Fruit fly (Drosophila melanogaster) whole organism, wandering third instar larva: ENCODE results near the gene kumpel.

Source experiments
- Abd-B ChIP-seq: fragments of >200 bp; optimal IDR thresholded peaks from 2 replicates; lab custom pipeline; 2017; ENCODE audit warnings: missing biosample characterization, missing genetic modification characterization
- CG32264 ChIP-seq: fragments of 200-800 bp; sonication (Bioruptor generic); optimal IDR thresholded peaks from 2 replicates; lab custom pipeline; 2016; ENCODE audit warnings: missing biosample characterization, missing genetic modification characterization
- Dif ChIP-seq: fragments of 200-275, 200-300 bp; sonication (Bioruptor generic); optimal IDR thresholded peaks from 2 replicates; lab custom pipeline; 2018; ENCODE audit warnings: missing biosample characterization, missing genetic modification characterization; ENCODE audit not compliant: partially characterized antibody
- Hr78 ChIP-seq: fragments of >200 bp; optimal IDR thresholded peaks from 2 replicates; lab custom pipeline; 2017; ENCODE audit warnings: missing biosample characterization, missing genetic modification characterization
- Myc ChIP-seq: fragments of >200 bp; optimal IDR thresholded peaks from 2 replicates; lab custom pipeline; 2017
- N ChIP-seq: fragments of >200 bp; optimal IDR thresholded peaks from 2 replicates; lab custom pipeline; 2018; ENCODE audit warnings: missing biosample characterization, missing external identifiers, missing genetic modification characterization
- Sp1 ChIP-seq: fragments of 200-800 bp; sonication (Bioruptor generic); optimal IDR thresholded peaks from 3 replicates; lab custom pipeline; 2019; ENCODE audit warnings: missing biosample characterization, mild to moderate bottlenecking, missing genetic modification characterization, moderate library complexity
- Vsx2 ChIP-seq: fragments of 200-300, 225-300 bp; sonication (Bioruptor generic); optimal IDR thresholded peaks from 2 replicates; lab custom pipeline; 2018; ENCODE audit warnings: missing biosample characterization, missing genetic modification characterization; ENCODE audit not compliant: partially characterized antibody
- foxo ChIP-seq, 2 experiments: fragments of 200-800 bp; sonication (Bioruptor generic); optimal IDR thresholded peaks; 2 replicates in 1 of 2; 3 replicates in 1 of 2; lab custom pipeline; 2016 to 2017; ENCODE audit warnings: missing biosample characterization in 2 of 2, missing genetic modification characterization in 2 of 2
- h ChIP-seq: fragments of 200-800 bp; sonication (Bioruptor generic); optimal IDR thresholded peaks from 3 replicates; lab custom pipeline; 2016; ENCODE audit warnings: missing biosample characterization, mild to moderate bottlenecking, missing genetic modification characterization
- lola ChIP-seq: fragments of >200 bp; optimal IDR thresholded peaks from 2 replicates; lab custom pipeline; 2017; ENCODE audit warnings: missing biosample characterization, missing genetic modification characterization
- usp ChIP-seq: fragments of >200 bp; optimal IDR thresholded peaks from 2 replicates; lab custom pipeline; 2017; ENCODE audit warnings: missing biosample characterization, missing genetic modification characterization

DNA sequence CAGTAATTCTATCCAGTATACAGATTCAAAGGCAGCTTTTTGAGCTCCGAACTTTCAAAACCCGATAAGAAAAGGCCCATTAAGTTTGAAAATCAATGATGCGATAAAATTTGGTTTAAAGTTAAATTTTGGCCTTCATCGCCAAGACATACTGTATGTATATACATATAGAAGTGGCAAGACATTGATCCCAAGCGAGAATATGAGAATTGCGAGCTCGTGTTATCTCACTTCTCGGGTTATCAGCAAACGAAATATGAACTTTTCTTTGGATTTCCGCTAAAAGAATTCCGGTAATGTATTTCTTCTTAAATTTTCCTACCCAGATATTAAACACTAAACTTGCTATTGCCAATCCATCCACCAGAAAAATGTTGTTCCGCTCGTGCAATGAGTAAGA, 29.8 kb upstream of the kumpel start:
- TF ChIP-seq Abd-B (GFP tag; lab: Kevin White, UChicago) (no peak), foxo (GFP tag; optimal IDR thresholded peaks at IDR 0.05; lab: Kevin White, UChicago) (no peak), lola (no peak), Myc (no peak), Hr78 (GFP tag; lab: Kevin White, UChicago) (no peak), h (no peak), usp (GFP tag; lab: Kevin White, UChicago) (no peak), Vsx2 (GFP tag; lab: Kevin White, UChicago) (no peak), Dif (GFP tag; lab: Kevin White, UChicago) (no peak), N (GFP tag; lab: Kevin White, UChicago) (no peak), CG32264 (GFP tag; lab: Kevin White, UChicago) (no peak), Sp1 (GFP tag; lab: Kevin White, UChicago) (no peak)
